Worm (Caenorhabditis elegans) whole organism, late embryonic: Measurements from ENCODE around the gene csn-4.
"Not testable (repeated sequence)": the region's sequence is repeated elsewhere in the genome, so short reads cannot be mapped to it uniquely, and the experiment has no call there.

ENCODE experiments used
- F13H6.1 ChIP-seq: sonication (generic microtip); optimal IDR thresholded peaks from 2 replicates; lab custom pipeline; 2016; ENCODE audit warnings: missing genetic modification characterization, missing compliant biosample characterization
- ama-1 ChIP-seq: fragments of 150-350 bp; optimal IDR thresholded peaks from 2 replicates; lab custom pipeline; 2014
- ceh-45 ChIP-seq: fragments of 200-800 bp; sonication (Bioruptor generic); IDR thresholded peaks from 2 replicates; pipeline ENCODE4 v1.3.6; 2022; ENCODE audit warnings: missing genetic modification reagents, missing genetic modification characterization, missing compliant biosample characterization
- elt-2 ChIP-seq: sonication (generic microtip); optimal IDR thresholded peaks from 2 replicates; lab custom pipeline; 2016; ENCODE audit warnings: missing genetic modification reagents, missing genetic modification characterization, missing compliant biosample characterization
- pqm-1 ChIP-seq: sonication (generic microtip); optimal IDR thresholded peaks from 2 replicates; lab custom pipeline; 2016; ENCODE audit warnings: missing genetic modification characterization, missing compliant biosample characterization
- sox-4 ChIP-seq: sonication (generic microtip); optimal IDR thresholded peaks from 2 replicates; lab custom pipeline; 2017; ENCODE audit warnings: mild to moderate bottlenecking, missing genetic modification characterization, inconsistent platforms, missing compliant biosample characterization
- tbx-2 ChIP-seq: sonication (generic microtip); optimal IDR thresholded peaks from 2 replicates; lab custom pipeline; 2016; ENCODE audit warnings: missing genetic modification characterization, missing compliant biosample characterization
- unc-3 ChIP-seq, 2 experiments: fragments of 200-800 bp in 1 of 2; sonication (Bioruptor generic) in 1 of 2; sonication (generic microtip) in 1 of 2; conservative IDR thresholded peaks in 1 of 2; optimal IDR thresholded peaks in 1 of 2; 2 replicates each; pipeline versions ENCODE4 v1.3.6 to Lab custom; 2016 to 2022; ENCODE audit warnings: missing compliant biosample characterization in 2 of 2, missing genetic modification characterization in 2 of 2, missing genetic modification reagents in 1 of 2

DNA sequence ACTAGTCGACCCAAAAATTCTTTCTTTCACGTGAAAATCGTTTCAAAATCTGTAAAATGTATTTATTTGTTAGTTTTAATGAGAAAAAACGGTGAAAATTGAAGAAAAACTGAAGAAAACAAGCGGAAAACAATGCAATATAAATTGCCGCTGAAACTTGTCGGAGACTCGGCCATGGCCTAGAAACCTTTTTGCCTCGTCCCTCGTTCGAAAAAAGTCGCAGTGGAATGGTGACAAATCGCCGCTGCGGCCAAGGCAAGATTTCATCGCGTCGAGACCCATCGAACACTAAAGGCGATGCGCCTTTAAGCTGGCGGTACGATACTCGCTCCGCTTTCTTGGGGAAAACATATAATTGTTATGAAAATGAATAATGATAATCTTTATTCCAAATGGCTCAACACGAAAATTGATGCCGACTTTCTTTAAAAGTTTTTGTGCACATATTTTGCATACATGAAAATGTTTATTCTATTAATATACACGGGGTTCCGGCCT lies 35.1 kb downstream of the csn-4 start, which contains the start of gene Y55F3AM.21:
- not testable (repeated sequence) for TF ChIP-seq ama-1; unc-3 (GFP tag; conservative IDR thresholded peaks at IDR 0.05; lab: Robert Waterston, UW); unc-3 (tag; optimal IDR thresholded peaks at IDR 0.05; lab: Kevin White, UChicago); pqm-1 (tag; lab: Kevin White, UChicago); sox-4; F13H6.1 (tag; lab: Kevin White, UChicago); elt-2; tbx-2 (tag; lab: Kevin White, UChicago); ceh-45 (GFP tag; lab: Robert Waterston, UW)
